Worm (Caenorhabditis elegans): ENCODE data around the gene C03A3.9.

DNA sequence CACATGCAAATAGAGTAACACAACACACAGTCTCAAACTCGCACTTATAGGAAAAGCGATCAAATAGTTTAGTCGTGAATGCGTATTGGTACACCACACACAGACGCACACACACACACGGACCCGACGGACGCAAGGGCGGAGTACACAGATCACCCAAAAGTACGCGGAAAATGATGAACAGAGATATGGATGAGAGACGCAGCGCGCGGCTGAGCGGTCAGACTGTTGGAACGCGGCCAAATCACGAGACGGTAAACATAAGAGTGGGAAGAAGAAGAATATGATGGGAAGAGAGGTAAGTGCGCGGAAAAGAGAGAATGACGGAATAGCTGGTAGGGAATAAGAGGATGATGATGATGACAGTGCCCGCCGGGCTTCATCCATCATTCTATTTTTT is 18.7 kb upstream of the C03A3.9 start:
- TF ChIP-seq pqm-1 (tag; optimal IDR thresholded peaks at IDR 0.05) (no peak), madf-2 (tag; optimal IDR thresholded peaks at IDR 0.05) (no peak), pha-4 (tag; optimal IDR thresholded peaks at IDR 0.05) (no peak), ahr-1 (tag; optimal IDR thresholded peaks at IDR 0.05) (no peak), ama-1 (optimal IDR thresholded peaks at IDR 0.05) (no peak)
